Fruit fly (Drosophila melanogaster) whole organism, embryonic: ENCODE measurements around the gene CG1640.

Source experiments
- B-H2 ChIP-seq: fragments of 200-800 bp; sonication (Bioruptor generic); optimal IDR thresholded peaks from 2 replicates; lab custom pipeline; 2018; ENCODE audit warnings: missing biosample characterization, mild to moderate bottlenecking, missing genetic modification characterization
- Bdp1 ChIP-seq: fragments of 200-800 bp; sonication (Bioruptor generic); optimal IDR thresholded peaks from 3 replicates; lab custom pipeline; 2016; ENCODE audit warnings: missing biosample characterization, missing genetic modification characterization
- CG10209 ChIP-seq: fragments of 200-800 bp; sonication (Bioruptor generic); optimal IDR thresholded peaks from 3 replicates; lab custom pipeline; 2017; ENCODE audit warnings: missing biosample characterization, mild to moderate bottlenecking, missing genetic modification characterization, missing genetic modification reagents
- CG10565 ChIP-seq: fragments of 200-800 bp; sonication (Bioruptor generic); optimal IDR thresholded peaks from 3 replicates; lab custom pipeline; 2016; ENCODE audit warnings: missing biosample characterization, mild to moderate bottlenecking, missing genetic modification characterization
- CG10959 ChIP-seq: fragments of 200-800 bp; sonication (Bioruptor generic); IDR thresholded peaks from 2 replicates; pipeline ENCODE4 v1.3.6; 2022; ENCODE audit warnings: missing biosample characterization, missing genetic modification characterization
- CG12104 ChIP-seq: fragments of 200-800 bp; sonication (Bioruptor generic); optimal IDR thresholded peaks from 3 replicates; lab custom pipeline; 2016; ENCODE audit warnings: missing biosample characterization, missing genetic modification characterization
- CG13287 ChIP-seq: fragments of 200-800 bp; sonication (Bioruptor generic); IDR thresholded peaks from 2 replicates; pipeline ENCODE4 v1.3.6; 2022; ENCODE audit warnings: missing biosample characterization, missing genetic modification characterization; ENCODE audit not compliant: partially characterized antibody
- CG13424 ChIP-seq: fragments of 200-800 bp; sonication (Bioruptor generic); optimal IDR thresholded peaks from 2 replicates; lab custom pipeline; 2019; ENCODE audit warnings: missing biosample characterization, mild to moderate bottlenecking, missing genetic modification characterization, moderate library complexity
- CG14050 ChIP-seq: fragments of 200-800 bp; sonication (Bioruptor generic); IDR thresholded peaks from 3 replicates; pipeline ENCODE4 v1.3.6; 2022; ENCODE audit warnings: missing biosample characterization, missing genetic modification characterization
- CG14667 ChIP-seq: fragments of 200-800 bp; sonication (Bioruptor generic); IDR thresholded peaks from 2 replicates; pipeline ENCODE4 v1.3.6; 2022; ENCODE audit warnings: missing biosample characterization, missing genetic modification characterization
- CG15011 ChIP-seq: fragments of 200-800 bp; sonication (Bioruptor generic); optimal IDR thresholded peaks from 3 replicates; lab custom pipeline; 2018; ENCODE audit warnings: missing biosample characterization, mild to moderate bottlenecking, missing genetic modification characterization
- CG17612 ChIP-seq: fragments of 200-800 bp; sonication (Bioruptor generic); IDR thresholded peaks from 2 replicates; pipeline ENCODE4 v1.3.6; 2022; ENCODE audit warnings: missing biosample characterization, missing genetic modification characterization
- CG2129 ChIP-seq: fragments of 200-800 bp; sonication (Bioruptor generic); IDR thresholded peaks from 2 replicates; pipeline ENCODE4 v1.3.6; 2022; ENCODE audit warnings: missing biosample characterization, missing genetic modification characterization; ENCODE audit not compliant: partially characterized antibody
- CG3065 ChIP-seq: fragments of 200-800 bp; sonication (Bioruptor generic); optimal IDR thresholded peaks from 2 replicates; lab custom pipeline; 2016; ENCODE audit warnings: missing biosample characterization, missing genetic modification characterization
- CG33557 ChIP-seq: fragments of 200-800 bp; sonication (Bioruptor generic); optimal IDR thresholded peaks from 2 replicates; lab custom pipeline; 2019; ENCODE audit warnings: missing biosample characterization, mild to moderate bottlenecking, missing genetic modification characterization, moderate library complexity
- CG4360 ChIP-seq: fragments of 200-800 bp; sonication (Bioruptor generic); IDR thresholded peaks from 2 replicates; pipeline ENCODE4 v1.3.6; 2022; ENCODE audit warnings: missing biosample characterization, missing genetic modification characterization
- CG6791 ChIP-seq: fragments of 200-800 bp; sonication (Bioruptor generic); IDR thresholded peaks from 3 replicates; pipeline ENCODE4 v1.3.6; 2022; ENCODE audit warnings: missing biosample characterization, missing genetic modification characterization; ENCODE audit not compliant: partially characterized antibody
- CG7357 ChIP-seq: fragments of 200-800 bp; sonication (Bioruptor generic); IDR thresholded peaks from 3 replicates; pipeline ENCODE4 v1.3.6; 2022; ENCODE audit warnings: missing biosample characterization, missing genetic modification characterization
- CG7372 ChIP-seq: fragments of 200-800 bp; sonication (Bioruptor generic); IDR thresholded peaks from 2 replicates; pipeline ENCODE4 v1.3.6; 2022; ENCODE audit warnings: missing biosample characterization, missing genetic modification characterization
- CG7745 ChIP-seq: fragments of 200-800 bp; sonication (Bioruptor generic); optimal IDR thresholded peaks from 2 replicates; lab custom pipeline; 2018; ENCODE audit warnings: missing biosample characterization, mild to moderate bottlenecking, missing genetic modification characterization, moderate library complexity
- Dll ChIP-seq: fragments of 200-800 bp; sonication (Bioruptor generic); IDR thresholded peaks from 4 replicates; pipeline ENCODE4 v1.3.6; 2022; ENCODE audit warnings: missing biosample characterization, missing genetic modification characterization; ENCODE audit not compliant: partially characterized antibody
- Ets65A ChIP-seq: fragments of 200-800 bp; sonication (Bioruptor generic); peaks from one replicate; lab custom pipeline; 2016; ENCODE audit warnings: missing biosample characterization, missing genetic modification characterization
- Fer3 ChIP-seq: fragments of 200-800 bp; sonication (Bioruptor generic); optimal IDR thresholded peaks from 2 replicates; lab custom pipeline; 2018; ENCODE audit warnings: missing biosample characterization, mild to moderate bottlenecking, missing genetic modification characterization, moderate library complexity
- HLH4C ChIP-seq: fragments of 200-800 bp; sonication (Bioruptor generic); IDR thresholded peaks from 3 replicates; pipeline ENCODE4 v1.3.6; 2022; ENCODE audit warnings: missing biosample characterization, missing genetic modification characterization; ENCODE audit not compliant: partially characterized antibody
- Hr51 ChIP-seq, 2 experiments: fragments of 200-800 bp; sonication (Bioruptor generic); optimal IDR thresholded peaks; 2 replicates in 1 of 2; 3 replicates in 1 of 2; lab custom pipeline; 2016 to 2018; ENCODE audit warnings: missing biosample characterization in 2 of 2, missing genetic modification characterization in 2 of 2, mild to moderate bottlenecking in 1 of 2, moderate library complexity in 1 of 2
- Jarid2 ChIP-seq: fragments of 200-800 bp; sonication (Bioruptor generic); optimal IDR thresholded peaks from 3 replicates; lab custom pipeline; 2017; ENCODE audit warnings: mild to moderate bottlenecking, missing biosample characterization, missing genetic modification reagents, missing genetic modification characterization
- Lhr ChIP-seq: fragments of 200-800 bp; sonication (Bioruptor generic); optimal IDR thresholded peaks from 3 replicates; lab custom pipeline; 2017; ENCODE audit warnings: mild to moderate bottlenecking, missing biosample characterization, missing genetic modification reagents, missing genetic modification characterization
- Lpt ChIP-seq: fragments of >200 bp; optimal IDR thresholded peaks from 2 replicates; lab custom pipeline; 2018; ENCODE audit warnings: missing biosample characterization, missing genetic modification characterization
- Oli ChIP-seq: fragments of 200-800 bp; sonication (Bioruptor generic); optimal IDR thresholded peaks from 2 replicates; lab custom pipeline; 2018; ENCODE audit warnings: missing biosample characterization, mild to moderate bottlenecking, missing genetic modification characterization, moderate library complexity
- Ravus ChIP-seq: fragments of 200-800 bp; sonication (Bioruptor generic); IDR thresholded peaks from 2 replicates; pipeline ENCODE4 v1.3.6; 2022; ENCODE audit warnings: missing biosample characterization, missing genetic modification characterization
- Tbp ChIP-seq: fragments of >200 bp; optimal IDR thresholded peaks from 2 replicates; lab custom pipeline; 2018; ENCODE audit warnings: missing biosample characterization, missing genetic modification characterization
- Xbp1 ChIP-seq: fragments of 200-800 bp; sonication (Bioruptor generic); optimal IDR thresholded peaks from 3 replicates; lab custom pipeline; 2016; ENCODE audit warnings: missing biosample characterization, mild to moderate bottlenecking, missing genetic modification characterization
- ab ChIP-seq: fragments of 200-800 bp; sonication (Bioruptor generic); optimal IDR thresholded peaks from 2 replicates; lab custom pipeline; 2016; ENCODE audit warnings: missing biosample characterization, missing genetic modification characterization
- amos ChIP-seq: fragments of 200-800 bp; sonication (Bioruptor generic); IDR thresholded peaks from 2 replicates; pipeline ENCODE4 v1.3.6; 2022; ENCODE audit warnings: missing biosample characterization, missing genetic modification characterization; ENCODE audit not compliant: partially characterized antibody
- bbx ChIP-seq: fragments of 200-800 bp; sonication (Bioruptor generic); IDR thresholded peaks from 2 replicates; pipeline ENCODE4 v1.3.6; 2022; ENCODE audit warnings: missing biosample characterization, missing genetic modification characterization; ENCODE audit not compliant: partially characterized antibody
- cad ChIP-seq: fragments of >200 bp; optimal IDR thresholded peaks from 2 replicates; lab custom pipeline; 2017; ENCODE audit warnings: missing biosample characterization, missing genetic modification characterization
- gro ChIP-seq: fragments of 200-800 bp; sonication (Bioruptor generic); optimal IDR thresholded peaks from 2 replicates; lab custom pipeline; 2016; ENCODE audit warnings: missing biosample characterization, missing genetic modification characterization
- gsb ChIP-seq: fragments of 200-800 bp; sonication (Bioruptor generic); IDR thresholded peaks from 2 replicates; pipeline ENCODE4 v1.3.6; 2022; ENCODE audit warnings: missing biosample characterization, missing genetic modification characterization
- gsb-n ChIP-seq: fragments of 200-800 bp; sonication (Bioruptor generic); optimal IDR thresholded peaks from 3 replicates; lab custom pipeline; 2018; ENCODE audit warnings: missing biosample characterization, mild to moderate bottlenecking, missing genetic modification characterization
- ind ChIP-seq: fragments of 200-800 bp; sonication (Bioruptor generic); optimal IDR thresholded peaks from 3 replicates; lab custom pipeline; 2016; ENCODE audit warnings: missing biosample characterization, missing genetic modification characterization
- lab ChIP-seq: fragments of 200-800 bp; sonication (Bioruptor generic); optimal IDR thresholded peaks from 3 replicates; lab custom pipeline; 2017; ENCODE audit warnings: missing biosample characterization, missing genetic modification characterization, mild to moderate bottlenecking, moderate library complexity, missing genetic modification reagents
- nmo ChIP-seq: fragments of 200-800 bp; sonication (Bioruptor generic); optimal IDR thresholded peaks from 2 replicates; lab custom pipeline; 2018; ENCODE audit warnings: missing biosample characterization, mild to moderate bottlenecking, missing genetic modification characterization, moderate library complexity
- sc ChIP-seq, 3 experiments: fragments of >200 bp in 2 of 3; fragments of 200-800 bp in 1 of 3; sonication (Bioruptor generic) in 1 of 3; optimal IDR thresholded peaks; 2 replicates in 2 of 3; 3 replicates in 1 of 3; lab custom pipeline; 2017; ENCODE audit warnings: mild to moderate bottlenecking in 1 of 3, missing biosample characterization in 1 of 3, missing genetic modification characterization in 1 of 3, missing genetic modification reagents in 1 of 3
- schlank ChIP-seq: fragments of 200-800 bp; sonication (Bioruptor generic); optimal IDR thresholded peaks from 2 replicates; lab custom pipeline; 2018; ENCODE audit warnings: missing biosample characterization, mild to moderate bottlenecking, missing genetic modification characterization
- sob ChIP-seq: fragments of 200-800 bp; sonication (Bioruptor generic); IDR thresholded peaks from 2 replicates; pipeline ENCODE4 v1.3.6; 2022; ENCODE audit warnings: missing biosample characterization, missing genetic modification characterization
- tin ChIP-seq: fragments of 200-800 bp; sonication (Bioruptor generic); optimal IDR thresholded peaks from 3 replicates; lab custom pipeline; 2016; ENCODE audit warnings: missing biosample characterization, missing genetic modification characterization
- toy ChIP-seq: fragments of 200-800 bp; sonication (Bioruptor generic); IDR thresholded peaks from 2 replicates; pipeline ENCODE4 v1.3.6; 2022; ENCODE audit warnings: missing biosample characterization, missing genetic modification characterization
- zen2 ChIP-seq: fragments of 200-800 bp; sonication (Bioruptor generic); IDR thresholded peaks from 3 replicates; pipeline ENCODE4 v1.3.6; 2022; ENCODE audit warnings: missing biosample characterization, missing genetic modification characterization; ENCODE audit not compliant: partially characterized antibody

The CG1640 gene

DNA sequence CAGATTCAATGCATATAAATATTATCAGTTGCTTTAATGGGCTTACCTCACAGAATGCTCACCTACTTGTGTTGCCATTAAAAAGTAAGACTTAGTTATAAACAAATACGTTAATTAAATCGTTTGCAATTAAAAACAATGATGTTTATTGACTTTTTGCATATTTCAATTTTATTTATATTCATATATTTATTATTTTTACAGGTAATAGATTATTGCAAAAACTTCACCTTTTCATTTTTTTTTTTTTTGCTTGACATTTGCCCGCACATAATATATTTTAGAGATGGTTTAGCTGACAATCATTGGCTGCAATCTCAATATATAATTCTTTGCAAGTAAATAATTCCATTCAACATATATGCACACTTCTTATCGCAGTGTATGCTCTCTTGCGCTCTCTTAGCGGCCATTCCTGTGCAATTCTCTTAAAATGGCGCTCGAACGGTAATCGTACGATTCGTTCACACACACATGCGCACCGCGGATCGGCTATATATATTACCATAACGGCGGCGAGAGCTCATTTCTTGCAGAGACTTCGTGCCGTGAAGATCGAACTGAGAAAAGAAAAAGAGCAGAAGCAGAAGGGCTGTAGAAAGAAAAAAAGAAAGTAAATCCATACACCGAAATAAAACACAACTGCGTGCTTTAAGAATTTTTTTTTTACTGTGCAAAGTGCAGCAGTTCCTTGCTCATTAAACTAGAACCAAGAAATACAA, 26.1 kb downstream of the CG1640 start, which contains the start of gene Bcat (continued):
- no peak for TF ChIP-seq Lhr (GFP tag; lab: Kevin White, UChicago)
- TF ChIP-seq toy (GFP tag; lab: Robert Waterston, UW), result no peak
- TF ChIP-seq nmo (GFP tag; lab: Kevin White, UChicago), result peak; percentile 84
- peak; percentile 87 for TF ChIP-seq Oli
- TF ChIP-seq schlank (tag; lab: Kevin White, UChicago), result peak; percentile 13
- no peak for TF ChIP-seq gro
- TF ChIP-seq Dll (GFP tag; lab: Robert Waterston, UW), result no peak
- peak; percentile 81 for TF ChIP-seq CG13424 (tag; lab: Kevin White, UChicago)
- TF ChIP-seq Jarid2 (GFP tag; lab: Kevin White, UChicago), result peak; percentile 53
- no peak for TF ChIP-seq cad
- TF ChIP-seq Ravus (GFP tag; lab: Robert Waterston, UW), result no peak
- no peak for TF ChIP-seq Bdp1 (GFP tag; lab: Kevin White, UChicago)
- TF ChIP-seq Hr51 (GFP tag; optimal IDR thresholded peaks at IDR 0.05; lab: Kevin White, UChicago), result peak in 1 of 2 experiments; percentile 88
- TF ChIP-seq CG7745 (tag; lab: Kevin White, UChicago), result no peak
- TF ChIP-seq CG3065 (GFP tag; lab: Kevin White, UChicago), result no peak
- no peak for TF ChIP-seq zen2 (GFP tag; lab: Robert Waterston, UW)
- no peak for TF ChIP-seq Lpt
- TF ChIP-seq Xbp1 (GFP tag; lab: Kevin White, UChicago), result peak; percentile 67
- 0 out of 2 replicates have a peak, but pooled peaks have one; percentile 41 for TF ChIP-seq gsb (GFP tag; lab: Robert Waterston, UW)
- no peak; the same call in 1 of the 2 replicates for TF ChIP-seq amos (GFP tag; lab: Robert Waterston, UW)
- TF ChIP-seq B-H2 (GFP tag; lab: Kevin White, UChicago), result peak; percentile 4
- TF ChIP-seq ind (GFP tag; lab: Kevin White, UChicago), result peak; percentile 76
- TF ChIP-seq CG12104 (GFP tag; lab: Kevin White, UChicago), result peak; percentile 73
- TF ChIP-seq CG7372, result peak; percentile 54; the same call in 1 of the 2 replicates
- no peak for TF ChIP-seq CG2129 (GFP tag; lab: Robert Waterston, UW)
- no peak for TF ChIP-seq CG10565 (GFP tag; lab: Kevin White, UChicago)
- no peak for TF ChIP-seq Tbp (GFP tag; lab: Kevin White, UChicago)
- no peak for TF ChIP-seq CG4360 (GFP tag; lab: Robert Waterston, UW)
- TF ChIP-seq Fer3 (tag; lab: Kevin White, UChicago), result peak; percentile 32
- TF ChIP-seq sob (GFP tag; lab: Robert Waterston, UW), result no peak
- TF ChIP-seq CG6791 (GFP tag; lab: Robert Waterston, UW), result no peak
- no peak for TF ChIP-seq CG17612 (GFP tag; lab: Robert Waterston, UW)
- TF ChIP-seq CG33557 (GFP tag; lab: Kevin White, UChicago), result peak; percentile 18
- TF ChIP-seq sc (optimal IDR thresholded peaks at IDR 0.05; lab: Kevin White, UChicago), result no peak
- peak; percentile 2 for TF ChIP-seq sc (GFP tag; optimal IDR thresholded peaks at IDR 0.05; lab: Kevin White, UChicago)
- TF ChIP-seq Ets65A (GFP tag; lab: Kevin White, UChicago), result no peak
- no peak; the same call in 1 of the 2 replicates for TF ChIP-seq CG13287 (GFP tag; lab: Robert Waterston, UW)
- peak; percentile 82 for TF ChIP-seq CG10209 (GFP tag; lab: Kevin White, UChicago)
- no peak for TF ChIP-seq HLH4C (GFP tag; lab: Robert Waterston, UW)
- peak; percentile 50; the same call in 1 of the 3 replicates for TF ChIP-seq CG14050 (GFP tag; lab: Robert Waterston, UW)
- no peak for TF ChIP-seq ab (GFP tag; lab: Kevin White, UChicago)
- no peak for TF ChIP-seq CG10959 (GFP tag; lab: Robert Waterston, UW)
- peak; percentile 52 for TF ChIP-seq tin (GFP tag; lab: Kevin White, UChicago)
- TF ChIP-seq bbx (GFP tag; lab: Robert Waterston, UW), result no peak
- TF ChIP-seq gsb-n, result peak; percentile 26
- peak; percentile 63 for TF ChIP-seq CG15011 (GFP tag; lab: Kevin White, UChicago)
- TF ChIP-seq CG14667 (GFP tag; lab: Robert Waterston, UW), result no peak
- no peak for TF ChIP-seq CG7357 (GFP tag; lab: Robert Waterston, UW)
- peak; percentile 62 for TF ChIP-seq lab
